Fruit fly (Drosophila melanogaster) whole organism, adult: ENCODE data around the gene Liprin-alpha.

Experiments used
- CG33017 ChIP-seq: fragments of 200-800 bp; sonication (Bioruptor generic); optimal IDR thresholded peaks from 2 replicates; lab custom pipeline; 2018; ENCODE audit warnings: missing biosample characterization, mild to moderate bottlenecking, missing genetic modification characterization, moderate library complexity
- CG5204 ChIP-seq: fragments of 200-800 bp; sonication (Bioruptor generic); optimal IDR thresholded peaks from 2 replicates; lab custom pipeline; 2016; ENCODE audit warnings: missing biosample characterization, missing genetic modification characterization
- CG7045 ChIP-seq: fragments of 200-800 bp; sonication (Bioruptor generic); optimal IDR thresholded peaks from 2 replicates; lab custom pipeline; 2017; ENCODE audit warnings: missing biosample characterization, mild to moderate bottlenecking, missing genetic modification characterization
- Crg-1 ChIP-seq: fragments of 200-800 bp; sonication (Bioruptor generic); optimal IDR thresholded peaks from 2 replicates; lab custom pipeline; 2016; ENCODE audit warnings: missing biosample characterization, missing genetic modification characterization
- Hr96 ChIP-seq: fragments of 200-800 bp; sonication (Bioruptor generic); optimal IDR thresholded peaks from 2 replicates; lab custom pipeline; 2016; ENCODE audit warnings: missing biosample characterization, missing genetic modification characterization
- Mnt ChIP-seq: fragments of 200-800 bp; sonication (Bioruptor generic); optimal IDR thresholded peaks from 2 replicates; lab custom pipeline; 2016; ENCODE audit warnings: missing biosample characterization, mild to moderate bottlenecking, missing genetic modification characterization
- cnc ChIP-seq, 2 experiments: fragments of >200 bp; optimal IDR thresholded peaks; 2 replicates each; lab custom pipeline; 2017
- kay ChIP-seq: fragments of 200-800 bp; sonication (Bioruptor generic); peaks from one replicate; lab custom pipeline; 2016; ENCODE audit warnings: missing biosample characterization, missing genetic modification characterization, borderline replicate concordance
- pad ChIP-seq: fragments of 200-800 bp; sonication (Bioruptor generic); optimal IDR thresholded peaks from 3 replicates; lab custom pipeline; 2017; ENCODE audit warnings: missing biosample characterization, missing genetic modification characterization, mild to moderate bottlenecking, moderate library complexity, missing genetic modification reagents
- tj ChIP-seq: fragments of 200-800 bp; sonication (Bioruptor generic); optimal IDR thresholded peaks from 3 replicates; lab custom pipeline; 2017; ENCODE audit warnings: missing biosample characterization, mild to moderate bottlenecking, missing genetic modification characterization, moderate library complexity

DNA sequence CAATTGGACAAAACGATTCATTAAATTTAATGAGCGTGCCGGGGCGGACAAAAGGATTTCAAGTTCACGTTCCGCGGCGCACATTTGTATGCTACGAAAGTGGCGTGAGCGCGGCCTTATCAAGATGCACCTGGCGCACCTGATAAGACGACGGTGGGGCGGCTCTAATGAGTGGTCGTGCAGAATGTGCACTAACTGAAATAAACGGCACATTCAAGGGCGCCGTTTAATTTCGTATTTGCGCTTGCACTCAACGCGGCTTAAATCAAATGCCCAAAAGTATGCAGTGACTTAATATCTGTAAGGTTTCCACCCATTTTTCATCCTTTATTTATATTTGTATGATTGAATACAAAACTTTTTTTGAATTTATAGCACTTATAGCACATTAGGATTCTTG is 6.8 kb upstream of the Liprin-alpha start:
- TF ChIP-seq cnc (optimal IDR thresholded peaks at IDR 0.05; lab: Kevin White, UChicago): no peak
- no peak for TF ChIP-seq CG7045 (GFP tag; lab: Kevin White, UChicago)
- TF ChIP-seq Hr96: no peak
- no peak for TF ChIP-seq CG33017 (tag; lab: Kevin White, UChicago)
- no peak for TF ChIP-seq tj
- TF ChIP-seq pad (GFP tag; lab: Kevin White, UChicago): no peak
- TF ChIP-seq CG5204 (GFP tag; lab: Kevin White, UChicago): no peak
- TF ChIP-seq kay (GFP tag; lab: Kevin White, UChicago): no peak
- TF ChIP-seq Mnt: no peak
- no peak for TF ChIP-seq Crg-1 (GFP tag; lab: Kevin White, UChicago)
